Worm (Caenorhabditis elegans) whole organism, early embryonic: ENCODE data around the gene his-60.

Experiments used
- hmbx-1 ChIP-seq: sonication (generic microtip); optimal IDR thresholded peaks from 2 replicates; lab custom pipeline; 2016; ENCODE audit warnings: mild to moderate bottlenecking, missing genetic modification characterization, missing compliant biosample characterization
- hmg-4 ChIP-seq: fragments of 200-800 bp; sonication (Bioruptor generic); optimal IDR thresholded peaks from 2 replicates; lab custom pipeline; 2018; ENCODE audit warnings: mild to moderate bottlenecking, missing genetic modification characterization, missing compliant biosample characterization
- hnd-1 ChIP-seq: sonication (generic microtip); optimal IDR thresholded peaks from 2 replicates; lab custom pipeline; 2016; ENCODE audit warnings: missing genetic modification characterization, missing compliant biosample characterization

Gene his-60

DNA sequence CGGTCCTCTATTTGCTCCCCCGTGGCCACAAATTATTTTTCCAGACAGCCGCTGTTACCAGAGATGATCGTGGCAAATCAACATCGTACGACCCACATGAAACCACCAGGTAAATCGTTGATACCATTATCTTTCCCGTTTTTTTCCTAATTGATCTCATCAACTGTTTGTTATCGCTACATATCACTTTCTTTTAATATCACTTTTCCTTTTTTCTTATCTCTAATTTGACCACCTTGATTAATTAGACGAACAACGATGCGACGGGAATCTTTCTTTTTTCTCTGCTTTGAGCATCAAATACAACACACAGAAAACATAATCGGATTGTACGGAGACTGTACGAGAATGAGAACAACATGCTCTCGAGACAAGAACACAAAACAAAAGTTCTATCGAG, 47.6 kb downstream of the his-60 start:
- TF ChIP-seq hmbx-1 (tag; lab: Kevin White, UChicago), result no peak

DNA sequence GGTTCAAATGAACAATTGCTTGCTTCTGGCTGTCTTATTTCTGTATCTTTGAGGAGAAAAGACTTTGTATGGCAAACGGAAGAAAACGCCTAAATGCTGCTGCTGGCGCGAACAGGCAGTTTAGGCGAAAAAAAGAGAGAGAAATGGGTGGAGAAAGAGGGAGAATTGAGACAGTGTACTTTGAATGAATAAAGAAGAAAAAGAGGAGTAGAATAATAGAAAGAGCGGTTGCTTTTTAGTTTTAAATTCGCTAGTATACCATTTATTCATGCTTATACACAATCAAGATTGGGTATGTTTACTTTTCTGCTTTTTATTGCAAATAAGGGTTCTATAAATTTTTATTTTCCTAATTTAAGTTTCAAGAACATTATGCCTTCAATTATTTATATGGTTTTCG, 48.4 kb downstream of the his-60 start:
- TF ChIP-seq hnd-1, result no peak
- no peak for TF ChIP-seq hmg-4 (GFP tag; lab: Kevin White, UChicago)
- TF ChIP-seq hmbx-1 (tag; lab: Kevin White, UChicago), result no peak
